Worm (Caenorhabditis elegans) whole organism, late embryonic: Measurements from ENCODE around the gene Y39E4B.11.

Experiments
- ceh-18 ChIP-seq: sonication (generic microtip); optimal IDR thresholded peaks from 2 replicates; lab custom pipeline; 2016; ENCODE audit warnings: missing genetic modification characterization, missing compliant biosample characterization
- ets-4 ChIP-seq: sonication (generic microtip); optimal IDR thresholded peaks from 2 replicates; lab custom pipeline; 2016; ENCODE audit warnings: missing genetic modification characterization, missing compliant biosample characterization
- pha-4 ChIP-seq: fragments of 150-350 bp; optimal IDR thresholded peaks from 2 replicates; lab custom pipeline; 2018; ENCODE audit warnings: missing biosample characterization, missing genetic modification reagents, missing genetic modification characterization
- unc-86 ChIP-seq: sonication (generic microtip); optimal IDR thresholded peaks from 2 replicates; lab custom pipeline; 2016; ENCODE audit warnings: missing genetic modification characterization, missing compliant biosample characterization

DNA sequence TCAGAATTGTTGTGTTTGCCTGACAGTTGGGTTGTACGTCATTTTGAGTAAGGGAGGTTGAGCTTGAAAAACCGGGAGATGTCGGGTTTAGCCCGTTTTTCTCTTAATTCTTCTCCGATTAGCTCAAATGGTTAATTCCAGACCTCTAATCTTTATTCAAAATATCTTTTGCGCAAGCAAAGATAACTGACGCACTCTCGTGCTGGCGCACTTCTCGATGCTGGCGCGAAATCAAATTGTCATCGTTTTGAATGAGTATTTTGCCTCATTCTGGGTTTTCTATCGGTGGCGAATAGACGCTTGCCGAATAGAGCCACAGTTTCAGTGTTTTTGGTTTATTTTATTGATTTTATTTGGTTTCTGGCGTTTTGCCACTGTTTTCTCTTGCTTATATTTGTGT is 44.1 kb upstream of the Y39E4B.11 start:
- TF ChIP-seq pha-4 (no peak), ceh-18 (tag; lab: Kevin White, UChicago) (no peak), unc-86 (tag; lab: Kevin White, UChicago) (no peak), ets-4 (tag; lab: Kevin White, UChicago) (no peak)
